Fruit fly (Drosophila melanogaster): ENCODE results near the gene CG34310.
A peak's percentile ranks its signal among the peaks of the same experiment; 100 is the strongest.

The CG34310 gene

DNA sequence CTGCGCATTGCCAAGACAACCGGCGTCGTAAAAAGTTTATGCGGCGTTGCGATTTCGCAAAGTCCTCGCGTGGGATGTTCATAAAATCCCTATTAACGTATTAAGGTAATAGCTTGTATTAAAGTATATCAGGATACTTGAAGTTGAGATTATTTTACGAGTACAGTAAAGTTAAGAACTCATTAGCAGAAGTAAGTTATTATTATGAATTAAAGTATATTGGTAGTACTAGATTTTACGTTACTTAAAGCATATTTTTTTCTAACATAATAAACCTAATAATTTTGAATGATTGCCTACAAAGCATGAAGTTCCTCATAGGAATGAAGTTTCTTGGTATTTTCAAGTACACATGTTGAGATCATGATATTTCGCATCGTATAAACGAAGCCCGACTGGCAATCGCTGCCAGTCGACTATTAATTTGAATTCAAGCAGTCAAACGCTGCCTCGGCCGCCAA lies 30.4 kb downstream of the CG34310 start:
- TF ChIP-seq CG8478 (optimal IDR thresholded peaks at IDR 0.05) (no peak), EcR (GFP tag; optimal IDR thresholded peaks at IDR 0.05) (no peak), usp (GFP tag; optimal IDR thresholded peaks at IDR 0.05) (no peak), psq (optimal IDR thresholded peaks at IDR 0.05) (no peak), pan (optimal IDR thresholded peaks at IDR 0.05) (no peak), Dll (optimal IDR thresholded peaks at IDR 0.05) (no peak)

DNA sequence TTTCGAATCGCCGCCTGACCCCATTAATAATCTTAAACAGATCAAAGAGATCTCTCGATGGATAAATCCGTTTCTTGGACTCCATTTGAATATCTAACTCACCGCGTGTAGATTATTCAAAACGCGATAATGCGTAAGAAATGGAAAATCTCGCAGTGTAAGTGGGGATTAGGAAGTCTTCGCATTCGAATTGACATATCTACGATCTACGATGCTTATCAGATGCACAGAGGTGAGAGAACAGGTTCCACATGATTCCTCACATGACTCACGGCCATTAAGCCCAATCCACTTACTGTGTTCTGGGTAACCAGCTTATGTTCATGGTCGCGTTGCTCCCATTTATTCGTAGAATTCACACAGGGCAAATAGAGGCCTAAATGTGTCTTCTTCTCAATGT lies 32.8 kb downstream of the CG34310 start:
- no peak for TF ChIP-seq pan (optimal IDR thresholded peaks at IDR 0.05)
- TF ChIP-seq usp (GFP tag; optimal IDR thresholded peaks at IDR 0.05), result no peak
- no peak for TF ChIP-seq EcR (GFP tag; optimal IDR thresholded peaks at IDR 0.05)
- TF ChIP-seq CG8478 (optimal IDR thresholded peaks at IDR 0.05), result no peak
- TF ChIP-seq Dll (optimal IDR thresholded peaks at IDR 0.05), result no peak
- TF ChIP-seq psq (optimal IDR thresholded peaks at IDR 0.05), result no peak

DNA sequence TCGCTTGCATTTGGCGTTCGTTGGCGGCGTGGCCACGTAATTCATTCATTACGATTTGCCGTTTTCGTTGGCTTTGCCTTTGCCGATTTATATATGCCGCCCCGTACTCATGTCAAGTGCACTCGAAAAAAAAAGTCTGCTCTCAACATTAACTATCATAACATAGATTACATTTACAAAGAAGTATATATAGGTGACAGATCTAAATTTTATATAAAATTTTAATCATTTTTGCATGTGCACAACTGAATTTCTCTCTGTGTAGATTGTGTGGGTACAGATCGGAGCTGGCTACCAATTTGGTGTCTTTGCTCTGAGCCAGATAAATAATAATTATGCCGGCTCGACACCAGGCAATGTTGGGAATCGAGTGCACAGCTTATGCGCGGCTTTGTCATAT lies 34.9 kb downstream of the CG34310 start:
- TF ChIP-seq CG8478 (optimal IDR thresholded peaks at IDR 0.05), result no peak
- TF ChIP-seq psq (optimal IDR thresholded peaks at IDR 0.05), result no peak
- no peak for TF ChIP-seq pan (optimal IDR thresholded peaks at IDR 0.05)
- TF ChIP-seq EcR (GFP tag; optimal IDR thresholded peaks at IDR 0.05), result no peak
- no peak for TF ChIP-seq Dll (optimal IDR thresholded peaks at IDR 0.05)
- no peak for TF ChIP-seq usp (GFP tag; optimal IDR thresholded peaks at IDR 0.05)

DNA sequence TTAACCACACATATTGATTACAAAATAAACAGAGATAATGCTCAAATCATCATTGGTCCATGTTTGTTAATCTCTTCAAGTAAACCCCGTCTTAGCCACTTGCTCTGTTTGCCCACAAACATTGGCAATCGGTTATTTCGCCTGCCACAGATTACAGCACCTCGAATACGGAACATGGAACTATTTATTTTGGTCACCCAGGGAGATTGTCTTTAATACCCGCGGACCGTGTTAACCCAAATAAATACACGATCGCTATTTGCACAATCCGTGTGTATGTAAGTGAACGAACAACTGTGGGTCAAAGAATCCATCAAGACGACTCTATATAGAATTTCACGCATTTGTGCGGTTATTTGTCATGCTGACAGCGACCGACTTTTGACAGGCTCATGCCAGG lies 37.3 kb downstream of the CG34310 start:
- TF ChIP-seq usp (GFP tag; optimal IDR thresholded peaks at IDR 0.05), result no peak
- TF ChIP-seq Dll (optimal IDR thresholded peaks at IDR 0.05), result no peak
- TF ChIP-seq psq (optimal IDR thresholded peaks at IDR 0.05), result no peak
- no peak for TF ChIP-seq EcR (GFP tag; optimal IDR thresholded peaks at IDR 0.05)
- no peak for TF ChIP-seq CG8478 (optimal IDR thresholded peaks at IDR 0.05)
- no peak for TF ChIP-seq pan (optimal IDR thresholded peaks at IDR 0.05)

DNA sequence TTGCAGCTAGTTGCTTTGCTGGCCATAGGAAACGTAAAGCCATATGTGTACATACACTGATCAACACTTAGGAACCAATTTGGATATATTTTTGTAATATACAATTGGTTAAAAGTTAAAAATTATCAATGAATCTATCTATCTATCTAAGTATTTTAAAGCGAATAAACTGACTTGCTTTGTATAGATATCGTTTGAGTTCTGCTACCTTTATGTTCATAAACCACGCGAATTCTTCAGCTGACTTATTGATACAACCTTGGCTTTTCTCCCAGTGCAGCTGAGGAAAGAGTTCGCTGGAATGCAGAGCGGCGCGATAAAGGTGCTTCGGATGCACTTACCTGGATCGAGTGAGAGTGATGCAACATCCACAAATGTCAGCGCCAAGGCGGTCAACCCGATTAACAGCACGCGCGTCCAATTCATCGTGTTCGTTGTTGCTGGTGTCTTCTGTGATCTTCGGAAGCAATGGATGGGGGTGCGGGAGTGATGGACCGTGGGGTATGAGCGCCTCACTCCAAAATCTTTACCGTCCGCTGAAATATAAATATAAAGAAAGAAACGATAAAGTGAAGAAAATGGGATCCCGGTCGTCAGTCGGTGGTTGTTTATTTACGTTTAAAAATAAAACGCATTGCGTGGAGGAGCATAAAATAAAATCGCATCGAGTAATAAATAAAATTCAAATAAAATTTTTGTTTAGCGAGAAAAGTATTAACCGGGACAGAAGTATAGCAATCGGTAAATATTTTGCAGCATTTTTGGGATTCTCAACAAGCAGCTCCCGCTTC lies 38.1 kb downstream of the CG34310 start:
- TF ChIP-seq pan (optimal IDR thresholded peaks at IDR 0.05) (no peak), EcR (GFP tag; optimal IDR thresholded peaks at IDR 0.05) (no peak), usp (GFP tag; optimal IDR thresholded peaks at IDR 0.05) (no peak), Dll (optimal IDR thresholded peaks at IDR 0.05) (no peak), CG8478 (optimal IDR thresholded peaks at IDR 0.05) (no peak), psq (optimal IDR thresholded peaks at IDR 0.05) (no peak)

DNA sequence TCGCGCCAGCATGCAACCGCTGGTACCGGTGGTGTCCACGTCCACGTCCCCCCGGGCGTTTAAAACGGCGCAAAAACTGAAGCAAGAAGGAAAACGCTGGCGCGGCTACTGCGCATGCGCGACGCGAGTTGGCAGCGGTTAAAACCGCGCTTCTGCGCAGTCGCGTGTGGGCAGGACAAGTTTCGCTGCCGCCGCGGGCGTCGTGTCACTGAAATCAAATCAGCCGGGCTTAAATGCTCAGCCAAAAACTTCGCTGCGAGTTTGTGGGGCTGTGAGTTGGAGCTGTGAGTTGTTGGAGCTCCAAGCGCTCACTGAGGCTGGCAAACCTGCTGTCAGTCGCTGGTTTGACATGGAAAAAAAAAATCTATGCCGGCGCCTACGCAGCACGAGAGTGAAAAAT lies 41.6 kb downstream of the CG34310 start:
- TF ChIP-seq psq (optimal IDR thresholded peaks at IDR 0.05) (no peak), pan (optimal IDR thresholded peaks at IDR 0.05) (no peak), EcR (GFP tag; optimal IDR thresholded peaks at IDR 0.05) (no peak), CG8478 (optimal IDR thresholded peaks at IDR 0.05) (no peak), usp (GFP tag; optimal IDR thresholded peaks at IDR 0.05) (no peak), Dll (optimal IDR thresholded peaks at IDR 0.05) (no peak)

DNA sequence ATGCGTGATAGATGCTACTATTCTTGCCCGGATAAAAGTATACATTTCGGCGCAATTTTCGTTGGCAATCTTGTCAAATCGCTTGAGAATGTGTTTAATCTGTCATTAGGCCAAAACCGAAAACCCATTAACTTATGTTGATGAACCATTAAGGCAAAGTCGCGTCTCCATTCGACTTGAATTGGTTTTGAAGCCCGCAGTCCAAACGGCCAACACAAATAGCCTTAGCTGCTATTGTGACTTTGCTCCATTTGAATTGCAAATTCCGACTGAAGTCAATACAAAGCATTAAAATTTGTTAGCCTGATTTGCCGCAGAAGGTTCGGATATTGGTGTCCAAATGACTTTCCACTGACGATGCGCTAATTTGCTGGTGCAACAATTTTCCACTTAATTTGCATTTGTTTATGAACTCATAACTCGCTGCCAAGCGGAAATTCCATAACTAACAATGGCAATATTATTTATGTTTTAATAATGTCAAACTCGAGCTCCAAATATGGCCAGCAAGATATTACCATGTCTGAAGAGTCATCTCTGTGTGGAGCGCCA lies 43.0 kb downstream of the CG34310 start:
- no peak for TF ChIP-seq EcR (GFP tag; optimal IDR thresholded peaks at IDR 0.05)
- TF ChIP-seq usp (GFP tag; optimal IDR thresholded peaks at IDR 0.05), result no peak
- TF ChIP-seq pan (optimal IDR thresholded peaks at IDR 0.05), result no peak
- no peak for TF ChIP-seq Dll (optimal IDR thresholded peaks at IDR 0.05)
- TF ChIP-seq CG8478 (optimal IDR thresholded peaks at IDR 0.05), result no peak
- no peak for TF ChIP-seq psq (optimal IDR thresholded peaks at IDR 0.05)

DNA sequence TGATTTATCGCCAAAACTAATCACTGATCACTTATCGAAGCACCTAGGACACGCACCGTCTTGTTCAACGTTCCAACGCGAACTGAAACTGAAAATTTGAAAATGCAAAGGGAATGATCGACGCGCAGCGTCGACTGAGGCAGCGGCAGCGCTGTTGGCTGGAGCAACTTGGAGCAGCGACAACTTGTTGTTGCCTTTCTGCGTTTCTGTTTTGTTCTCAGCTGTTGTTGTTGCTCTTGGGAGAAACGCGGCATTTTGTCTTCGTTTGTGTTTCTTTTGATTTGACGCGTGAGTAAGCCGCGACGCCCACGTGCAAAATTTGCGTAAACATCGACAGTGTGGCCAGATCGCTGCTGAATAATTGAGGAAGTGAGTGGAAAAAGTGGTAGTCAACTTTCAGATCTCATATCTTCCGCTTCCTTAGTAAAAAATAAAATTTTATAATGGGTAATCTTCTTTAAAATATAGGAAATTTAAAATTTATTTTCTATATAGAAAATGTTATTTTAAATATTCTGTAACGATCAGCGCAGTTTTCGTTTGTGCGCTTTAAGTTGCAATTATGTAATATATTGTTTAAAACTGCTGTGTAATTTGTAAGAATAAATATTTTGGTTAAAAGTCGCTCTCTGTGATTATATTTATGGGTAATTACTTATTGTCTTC lies 45.7 kb downstream of the CG34310 start, which contains the start of gene Tsp:
Gene Tsp, minus strand, starts transcription at position 90 of the 666 bp plus-strand sequence.
- peak; percentile 29 for TF ChIP-seq Dll (optimal IDR thresholded peaks at IDR 0.05)
- no peak for TF ChIP-seq psq (optimal IDR thresholded peaks at IDR 0.05)

DNA sequence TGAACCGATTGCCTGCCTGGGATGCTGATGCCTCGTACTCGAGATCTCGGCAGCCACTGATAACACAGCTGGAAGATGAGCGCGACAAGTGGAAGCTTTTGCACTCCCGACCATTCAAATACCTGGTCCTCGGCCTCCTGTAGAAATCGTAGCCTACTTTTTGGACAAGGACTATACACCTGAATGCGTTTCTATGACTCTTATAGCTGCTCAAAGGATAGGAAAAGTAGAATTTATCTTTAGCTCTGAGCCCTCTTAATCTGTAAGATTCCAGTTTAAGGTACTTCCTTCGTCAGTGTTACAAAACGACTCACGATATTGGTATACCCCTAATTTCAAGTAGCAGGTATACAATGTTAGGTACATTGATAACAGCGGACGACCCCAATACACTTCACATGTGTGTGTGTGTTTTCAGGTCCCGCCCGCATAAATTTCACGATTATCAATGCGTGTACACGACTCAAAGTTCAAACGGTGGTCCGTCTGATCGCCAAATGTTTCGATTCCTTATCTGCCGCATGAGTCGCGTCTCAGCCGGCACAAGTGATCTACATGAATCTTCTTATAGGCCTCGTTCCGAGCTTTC lies 52.8 kb downstream of the CG34310 start, which contains the start of gene AkhR:
Gene AkhR, minus strand, starts transcription at position 5 of the 589 bp plus-strand sequence.
- no peak for TF ChIP-seq EcR (GFP tag; optimal IDR thresholded peaks at IDR 0.05)
- TF ChIP-seq pan (optimal IDR thresholded peaks at IDR 0.05), result peak; percentile 76
- no peak for TF ChIP-seq usp (GFP tag; optimal IDR thresholded peaks at IDR 0.05)

DNA sequence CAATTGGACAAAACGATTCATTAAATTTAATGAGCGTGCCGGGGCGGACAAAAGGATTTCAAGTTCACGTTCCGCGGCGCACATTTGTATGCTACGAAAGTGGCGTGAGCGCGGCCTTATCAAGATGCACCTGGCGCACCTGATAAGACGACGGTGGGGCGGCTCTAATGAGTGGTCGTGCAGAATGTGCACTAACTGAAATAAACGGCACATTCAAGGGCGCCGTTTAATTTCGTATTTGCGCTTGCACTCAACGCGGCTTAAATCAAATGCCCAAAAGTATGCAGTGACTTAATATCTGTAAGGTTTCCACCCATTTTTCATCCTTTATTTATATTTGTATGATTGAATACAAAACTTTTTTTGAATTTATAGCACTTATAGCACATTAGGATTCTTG lies 53.5 kb downstream of the CG34310 start:
- no peak for TF ChIP-seq Dll (optimal IDR thresholded peaks at IDR 0.05)
- no peak for TF ChIP-seq pan (optimal IDR thresholded peaks at IDR 0.05)
- TF ChIP-seq psq (optimal IDR thresholded peaks at IDR 0.05), result no peak
- no peak for TF ChIP-seq usp (GFP tag; optimal IDR thresholded peaks at IDR 0.05)
- no peak for TF ChIP-seq CG8478 (optimal IDR thresholded peaks at IDR 0.05)
- no peak for TF ChIP-seq EcR (GFP tag; optimal IDR thresholded peaks at IDR 0.05)

DNA sequence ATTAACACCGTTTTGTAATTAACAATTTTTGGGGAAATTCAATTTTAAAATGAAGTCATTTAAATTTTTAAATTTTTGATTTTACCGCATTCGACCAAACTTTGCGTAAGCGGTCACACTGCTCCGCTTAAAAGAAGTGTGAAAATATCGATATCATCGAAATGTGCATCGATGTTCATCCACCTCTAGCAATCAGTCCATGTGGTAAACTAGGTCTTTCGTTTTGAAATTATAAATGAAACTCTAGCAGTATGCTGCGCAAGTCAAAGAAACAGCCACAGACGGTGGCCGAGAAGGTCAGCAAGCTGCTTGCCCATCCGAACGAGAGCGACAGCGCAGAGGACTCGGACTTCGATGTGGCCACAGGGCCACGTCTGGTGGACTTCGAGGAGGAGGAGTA lies 54.0 kb downstream of the CG34310 start, which contains the start of gene Aatf:
Gene Aatf, plus strand, starts transcription at position 166 of the 400 bp plus-strand sequence.
- TF ChIP-seq usp (GFP tag; optimal IDR thresholded peaks at IDR 0.05) (no peak), CG8478 (optimal IDR thresholded peaks at IDR 0.05) (no peak), EcR (GFP tag; optimal IDR thresholded peaks at IDR 0.05) (no peak), pan (optimal IDR thresholded peaks at IDR 0.05) (no peak), Dll (optimal IDR thresholded peaks at IDR 0.05) (no peak), psq (optimal IDR thresholded peaks at IDR 0.05) (no peak)

DNA sequence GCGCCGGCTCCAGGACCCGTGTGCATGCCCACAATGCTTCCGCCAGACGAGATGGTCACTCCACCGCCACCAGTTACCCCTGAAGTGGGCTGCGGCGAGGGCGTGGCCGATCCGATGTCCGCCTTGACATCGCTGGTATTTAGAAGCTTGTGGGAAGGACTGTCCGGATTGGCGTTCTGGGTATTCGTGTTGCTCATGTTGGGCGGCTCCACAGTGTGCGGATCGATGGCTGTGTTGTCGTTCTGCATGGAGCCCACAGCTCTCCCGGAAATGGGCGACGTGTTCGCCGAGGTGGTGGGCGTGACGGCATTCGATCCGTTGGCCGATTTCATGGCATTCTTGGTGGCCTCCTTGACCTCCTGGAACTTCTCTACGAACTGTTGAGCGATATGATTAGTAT lies 58.2 kb downstream of the CG34310 start:
- TF ChIP-seq Dll (optimal IDR thresholded peaks at IDR 0.05) (no peak), usp (GFP tag; optimal IDR thresholded peaks at IDR 0.05) (no peak), CG8478 (optimal IDR thresholded peaks at IDR 0.05) (no peak), pan (optimal IDR thresholded peaks at IDR 0.05) (no peak), psq (optimal IDR thresholded peaks at IDR 0.05) (no peak), EcR (GFP tag; optimal IDR thresholded peaks at IDR 0.05) (no peak)

Data from whole organism.